Fruit fly (Drosophila melanogaster): ENCODE results near the gene Tcs6.

dm6 chr3R:26059195-26059594 is 1.2 kb upstream of the Tcs6 start, which contains the start of the genes RpL34a and Trmt61:
- TF ChIP-seq Sin3A (optimal IDR thresholded peaks at IDR 0.05): no peak
- TF ChIP-seq psq (optimal IDR thresholded peaks at IDR 0.05): no peak
- no peak for TF ChIP-seq h (optimal IDR thresholded peaks at IDR 0.05)
- no peak for TF ChIP-seq Myc (optimal IDR thresholded peaks at IDR 0.05)
- TF ChIP-seq insv (optimal IDR thresholded peaks at IDR 0.05): no peak
